Fruit fly (Drosophila melanogaster) whole organism, embryonic: Measurements from ENCODE around the gene Psf2.

Experiments used
- B-H2 ChIP-seq: fragments of 200-800 bp; sonication (Bioruptor generic); optimal IDR thresholded peaks from 2 replicates; lab custom pipeline; 2018; ENCODE audit warnings: missing biosample characterization, mild to moderate bottlenecking, missing genetic modification characterization
- CG12155 ChIP-seq: fragments of 200-800 bp; sonication (Bioruptor generic); optimal IDR thresholded peaks from 3 replicates; lab custom pipeline; 2016; ENCODE audit warnings: missing biosample characterization, missing genetic modification characterization
- CG12236 ChIP-seq: fragments of 200-800 bp; sonication (Bioruptor generic); optimal IDR thresholded peaks from 2 replicates; lab custom pipeline; 2016; ENCODE audit warnings: missing biosample characterization, missing genetic modification characterization
- CG15479 ChIP-seq: fragments of 200-800 bp; sonication (Bioruptor generic); optimal IDR thresholded peaks from 3 replicates; lab custom pipeline; 2019; ENCODE audit warnings: missing biosample characterization, mild to moderate bottlenecking, missing genetic modification characterization, moderate library complexity
- CG15601 ChIP-seq: fragments of 200-800 bp; sonication (Bioruptor generic); optimal IDR thresholded peaks from 3 replicates; lab custom pipeline; 2019; ENCODE audit warnings: missing biosample characterization, mild to moderate bottlenecking, missing genetic modification characterization, moderate library complexity
- CG1832 ChIP-seq: fragments of 200-800 bp; sonication (Bioruptor generic); optimal IDR thresholded peaks from 2 replicates; lab custom pipeline; 2017; ENCODE audit warnings: missing biosample characterization, mild to moderate bottlenecking, missing genetic modification characterization, inconsistent platforms
- CG2120 ChIP-seq: fragments of 200-800 bp; sonication (Bioruptor generic); optimal IDR thresholded peaks from 3 replicates; lab custom pipeline; 2016; ENCODE audit warnings: missing biosample characterization, missing genetic modification characterization
- CG30020 ChIP-seq: fragments of 200-800 bp; optimal IDR thresholded peaks from 2 replicates; lab custom pipeline; 2019; ENCODE audit warnings: missing biosample characterization, mild to moderate bottlenecking, missing genetic modification characterization, moderate library complexity
- CG31388 ChIP-seq: fragments of 200-800 bp; sonication (Bioruptor generic); optimal IDR thresholded peaks from 2 replicates; lab custom pipeline; 2016; ENCODE audit warnings: missing biosample characterization, missing genetic modification characterization
- CG3281 ChIP-seq: fragments of 200-800 bp; sonication (Bioruptor generic); optimal IDR thresholded peaks from 3 replicates; lab custom pipeline; 2017; ENCODE audit warnings: missing biosample characterization, mild to moderate bottlenecking, missing genetic modification characterization
- CG33557 ChIP-seq: fragments of 200-800 bp; sonication (Bioruptor generic); optimal IDR thresholded peaks from 2 replicates; lab custom pipeline; 2019; ENCODE audit warnings: missing biosample characterization, mild to moderate bottlenecking, missing genetic modification characterization, moderate library complexity
- CG3407 ChIP-seq: fragments of 200-800 bp; sonication (Bioruptor generic); optimal IDR thresholded peaks from 2 replicates; lab custom pipeline; 2018; ENCODE audit warnings: missing biosample characterization, mild to moderate bottlenecking, missing genetic modification characterization
- CG4282 ChIP-seq: fragments of 200-800 bp; sonication (Bioruptor generic); optimal IDR thresholded peaks from 2 replicates; lab custom pipeline; 2016; ENCODE audit warnings: missing biosample characterization, missing genetic modification characterization
- CG6765 ChIP-seq: fragments of 200-800 bp; sonication (Bioruptor generic); optimal IDR thresholded peaks from 3 replicates; lab custom pipeline; 2017; ENCODE audit warnings: missing biosample characterization, mild to moderate bottlenecking, missing genetic modification characterization
- CG7963 ChIP-seq: fragments of 200-800 bp; sonication (Bioruptor generic); IDR thresholded peaks from 3 replicates; pipeline ENCODE4 v1.3.6; 2022; ENCODE audit warnings: missing biosample characterization, missing genetic modification characterization; ENCODE audit not compliant: partially characterized antibody
- CG8765 ChIP-seq: fragments of 200-800 bp; sonication (Bioruptor generic); IDR thresholded peaks from 2 replicates; pipeline ENCODE4 v1.3.6; 2022; ENCODE audit warnings: missing biosample characterization, missing genetic modification characterization
- CG9727 ChIP-seq: fragments of 200-800 bp; sonication (Bioruptor generic); optimal IDR thresholded peaks from 3 replicates; lab custom pipeline; 2017; ENCODE audit warnings: missing biosample characterization, mild to moderate bottlenecking, missing genetic modification characterization
- Chrac-16 ChIP-seq: fragments of 200-800 bp; sonication (Bioruptor generic); optimal IDR thresholded peaks from 3 replicates; lab custom pipeline; 2016; ENCODE audit warnings: missing biosample characterization, missing genetic modification characterization
- Dad ChIP-seq: fragments of 200-800 bp; sonication (Bioruptor generic); optimal IDR thresholded peaks from 3 replicates; lab custom pipeline; 2016; ENCODE audit warnings: missing biosample characterization, missing genetic modification characterization
- GATAe ChIP-seq: fragments of 200-800 bp; sonication (Bioruptor generic); conservative IDR thresholded peaks from 2 replicates; pipeline ENCODE4 v1.3.6; 2022; ENCODE audit warnings: missing biosample characterization, missing genetic modification characterization
- Hr39 ChIP-seq: fragments of >200 bp; optimal IDR thresholded peaks from 2 replicates; lab custom pipeline; 2017
- Hr78 ChIP-seq, 2 experiments: fragments of 200-800 bp in 1 of 2; fragments of >200 bp in 1 of 2; sonication (Bioruptor generic) in 1 of 2; optimal IDR thresholded peaks; 2 replicates each; lab custom pipeline; 2017 to 2019; ENCODE audit warnings: missing biosample characterization in 2 of 2, missing genetic modification characterization in 2 of 2, mild to moderate bottlenecking in 1 of 2, moderate library complexity in 1 of 2
- Med ChIP-seq: fragments of 200-800 bp; sonication (Bioruptor generic); peaks from one replicate; lab custom pipeline; 2016; ENCODE audit warnings: missing biosample characterization, missing genetic modification characterization, mild to moderate bottlenecking, inconsistent platforms, moderate library complexity
- Nf-YB ChIP-seq: fragments of 200-800 bp; sonication (Bioruptor generic); optimal IDR thresholded peaks from 3 replicates; lab custom pipeline; 2019; ENCODE audit warnings: missing biosample characterization, mild to moderate bottlenecking, missing genetic modification characterization, moderate library complexity
- Spps ChIP-seq: fragments of 200-800 bp; sonication (Bioruptor generic); optimal IDR thresholded peaks from 2 replicates; lab custom pipeline; 2018; ENCODE audit warnings: missing biosample characterization, mild to moderate bottlenecking, missing genetic modification characterization
- ap ChIP-seq: fragments of 200-800 bp; sonication (Bioruptor generic); IDR thresholded peaks from 2 replicates; pipeline ENCODE4 v1.3.6; 2022; ENCODE audit warnings: missing biosample characterization, missing genetic modification characterization
- az2 ChIP-seq: fragments of 200-800 bp; sonication (Bioruptor generic); optimal IDR thresholded peaks from 3 replicates; lab custom pipeline; 2016; ENCODE audit warnings: missing biosample characterization, missing genetic modification characterization
- cad ChIP-seq: fragments of >200 bp; optimal IDR thresholded peaks from 2 replicates; lab custom pipeline; 2017; ENCODE audit warnings: missing biosample characterization, missing genetic modification characterization
- dimm ChIP-seq: fragments of 200-800 bp; sonication (Bioruptor generic); IDR thresholded peaks from 2 replicates; pipeline ENCODE4 v1.3.6; 2022; ENCODE audit warnings: missing biosample characterization, missing genetic modification characterization
- ftz-f1 ChIP-seq: fragments of 200-800 bp; sonication (Bioruptor generic); optimal IDR thresholded peaks from 2 replicates; lab custom pipeline; 2016; ENCODE audit warnings: missing biosample characterization, missing genetic modification characterization
- gcm2 ChIP-seq: fragments of 200-800 bp; sonication (Bioruptor generic); optimal IDR thresholded peaks from 2 replicates; lab custom pipeline; 2016; ENCODE audit warnings: missing biosample characterization, missing genetic modification characterization
- gsb-n ChIP-seq: fragments of 200-800 bp; sonication (Bioruptor generic); optimal IDR thresholded peaks from 3 replicates; lab custom pipeline; 2018; ENCODE audit warnings: missing biosample characterization, mild to moderate bottlenecking, missing genetic modification characterization
- jing ChIP-seq: fragments of 200-800 bp; sonication (Bioruptor generic); optimal IDR thresholded peaks from 2 replicates; lab custom pipeline; 2018; ENCODE audit warnings: missing biosample characterization, mild to moderate bottlenecking, missing genetic modification characterization
- kni ChIP-seq: fragments of 200-800 bp; sonication (Bioruptor generic); optimal IDR thresholded peaks from 3 replicates; lab custom pipeline; 2017; ENCODE audit warnings: mild to moderate bottlenecking, missing biosample characterization, missing genetic modification reagents, missing genetic modification characterization
- pfk ChIP-seq: fragments of 200-800 bp; sonication (Bioruptor generic); optimal IDR thresholded peaks from 2 replicates; lab custom pipeline; 2018; ENCODE audit warnings: missing biosample characterization, mild to moderate bottlenecking, missing genetic modification characterization, moderate library complexity
- pros ChIP-seq: fragments of 200-800 bp; sonication (Bioruptor generic); optimal IDR thresholded peaks from 3 replicates; lab custom pipeline; 2019; ENCODE audit warnings: missing biosample characterization, mild to moderate bottlenecking, missing genetic modification characterization, moderate library complexity
- sna ChIP-seq: fragments of 200-800 bp; sonication (Bioruptor generic); IDR thresholded peaks from 2 replicates; pipeline ENCODE4 v1.3.6; 2022; ENCODE audit warnings: missing biosample characterization, missing genetic modification characterization; ENCODE audit not compliant: partially characterized antibody
- sqz ChIP-seq: fragments of 200-800 bp; sonication (Bioruptor generic); optimal IDR thresholded peaks from 3 replicates; lab custom pipeline; 2018; ENCODE audit warnings: missing biosample characterization, mild to moderate bottlenecking, missing genetic modification characterization
- stc ChIP-seq: fragments of 200-800 bp; sonication (Bioruptor generic); IDR thresholded peaks from 2 replicates; pipeline ENCODE4 v1.3.6; 2022; ENCODE audit warnings: missing biosample characterization, missing genetic modification characterization
- tin ChIP-seq: fragments of 200-800 bp; sonication (Bioruptor generic); optimal IDR thresholded peaks from 3 replicates; lab custom pipeline; 2016; ENCODE audit warnings: missing biosample characterization, missing genetic modification characterization
- tll ChIP-seq, 2 experiments: fragments of 200-800 bp in 1 of 2; fragments of >200 bp in 1 of 2; sonication (Bioruptor generic) in 1 of 2; optimal IDR thresholded peaks; 2 replicates each; lab custom pipeline; 2017 to 2019; ENCODE audit warnings: missing biosample characterization in 2 of 2, missing genetic modification characterization in 2 of 2, mild to moderate bottlenecking in 1 of 2, moderate library complexity in 1 of 2
- tna ChIP-seq: fragments of 200-800 bp; sonication (Bioruptor generic); IDR thresholded peaks from 2 replicates; pipeline ENCODE4 v1.3.6; 2022; ENCODE audit warnings: missing biosample characterization, missing genetic modification characterization; ENCODE audit not compliant: partially characterized antibody
- ttk ChIP-seq: fragments of 200-800 bp; sonication (Bioruptor generic); IDR thresholded peaks from 2 replicates; pipeline ENCODE4 v2.1.2; 2022; ENCODE audit warnings: missing biosample characterization, missing genetic modification characterization
- tup ChIP-seq: fragments of 200-800 bp; sonication (Bioruptor generic); optimal IDR thresholded peaks from 2 replicates; lab custom pipeline; 2016; ENCODE audit warnings: missing biosample characterization, mild to moderate bottlenecking, missing genetic modification characterization, moderate library complexity
- twi ChIP-seq: fragments of 200-800 bp; optimal IDR thresholded peaks from 2 replicates; lab custom pipeline; 2019; ENCODE audit warnings: missing biosample characterization, mild to moderate bottlenecking, missing genetic modification characterization, moderate library complexity
- z ChIP-seq: fragments of 200-800 bp; sonication (Bioruptor generic); IDR thresholded peaks from 3 replicates; pipeline ENCODE4 v1.3.6; 2022; ENCODE audit warnings: missing biosample characterization, missing genetic modification characterization
- zen ChIP-seq: fragments of 200-800 bp; sonication (Bioruptor generic); optimal IDR thresholded peaks from 3 replicates; lab custom pipeline; 2018; ENCODE audit warnings: missing biosample characterization, mild to moderate bottlenecking, missing genetic modification characterization, moderate library complexity

Psf2 gene

DNA sequence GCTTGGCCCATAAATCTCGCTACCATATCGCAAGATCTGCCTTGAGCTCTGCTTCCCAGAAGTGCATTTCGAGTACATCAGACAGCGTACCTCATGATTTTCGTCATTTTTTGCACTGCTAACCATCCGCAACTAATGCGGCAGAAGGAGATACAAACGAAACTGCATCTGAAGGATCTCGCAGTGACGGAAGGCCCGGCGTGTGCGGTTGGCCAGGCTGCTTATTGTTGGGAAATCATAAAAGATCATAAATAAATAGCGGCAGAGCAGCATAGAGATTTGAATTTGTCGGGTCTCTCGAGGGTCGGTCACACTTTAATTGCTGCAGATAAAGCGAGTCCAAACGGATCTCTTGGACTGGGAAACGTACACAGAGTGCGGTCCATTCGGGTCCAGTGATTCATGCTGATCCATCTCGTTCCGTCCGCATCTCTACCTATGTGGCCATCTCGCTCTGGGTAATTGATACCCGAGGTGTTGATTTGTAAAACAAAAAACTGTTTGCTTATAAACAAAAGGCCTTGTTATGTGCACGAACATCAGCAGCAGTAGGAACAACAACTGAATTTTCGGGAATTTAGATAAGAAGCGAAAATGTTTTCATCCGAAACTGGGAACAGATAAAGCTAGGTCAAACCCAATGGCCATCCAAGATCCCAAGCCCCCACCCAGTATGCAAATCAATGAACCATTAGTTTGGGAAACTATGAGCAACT lies 18.4 kb downstream of the Psf2 start (continued):
- TF ChIP-seq CG7963 (GFP tag; lab: Robert Waterston, UW) (no peak), Hr78 (GFP tag; optimal IDR thresholded peaks at IDR 0.05; lab: Kevin White, UChicago) (peak in 1 of 2 experiments; percentile 29), jing (GFP tag; lab: Kevin White, UChicago) (no peak), CG33557 (GFP tag; lab: Kevin White, UChicago) (no peak)

DNA sequence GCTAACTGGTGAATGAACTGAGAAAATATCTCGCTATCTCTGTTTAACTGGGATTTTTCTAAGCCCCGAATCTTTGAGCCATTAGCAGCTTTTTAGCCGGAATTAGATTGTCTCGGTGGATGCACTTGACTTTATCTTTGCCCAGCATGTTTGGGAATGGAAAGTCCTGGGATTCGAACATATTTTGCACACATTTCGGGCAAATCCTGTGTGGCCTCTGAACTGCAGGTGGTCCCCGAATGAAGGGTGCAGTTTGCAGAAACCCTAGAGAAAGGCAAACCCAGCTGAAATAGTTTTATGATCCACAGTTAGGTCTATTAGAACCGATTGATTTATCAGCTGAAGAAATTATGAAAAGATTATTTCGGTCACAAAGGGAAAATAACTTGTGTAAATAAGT lies 20.5 kb downstream of the Psf2 start:
- peak; percentile 88 for TF ChIP-seq zen
- no peak for TF ChIP-seq CG8765 (GFP tag; lab: Robert Waterston, UW)
- peak; percentile 95 for TF ChIP-seq CG15479 (GFP tag; lab: Kevin White, UChicago)
- no peak for TF ChIP-seq ftz-f1
- no peak for TF ChIP-seq tna (GFP tag; lab: Robert Waterston, UW)
- no peak for TF ChIP-seq Spps (tag; lab: Kevin White, UChicago)
- peak; percentile 88 for TF ChIP-seq twi (tag; lab: Kevin White, UChicago)
- TF ChIP-seq gcm2 (GFP tag; lab: Kevin White, UChicago): no peak
- TF ChIP-seq B-H2 (GFP tag; lab: Kevin White, UChicago): no peak
- no peak for TF ChIP-seq CG12236 (GFP tag; lab: Kevin White, UChicago)
- TF ChIP-seq cad (GFP tag; lab: Kevin White, UChicago): peak; percentile 68
- TF ChIP-seq Dad (GFP tag; lab: Kevin White, UChicago): no peak
- TF ChIP-seq tll (GFP tag; optimal IDR thresholded peaks at IDR 0.05; lab: Kevin White, UChicago): peak in 1 of 2 experiments; percentile 86
- TF ChIP-seq CG3281 (GFP tag; lab: Kevin White, UChicago): no peak
- TF ChIP-seq z (GFP tag; lab: Robert Waterston, UW): no peak
- TF ChIP-seq CG30020 (tag; lab: Kevin White, UChicago): no peak
- no peak for TF ChIP-seq Chrac-16 (GFP tag; lab: Kevin White, UChicago)
- TF ChIP-seq gsb-n (tag; lab: Kevin White, UChicago): no peak
- no peak for TF ChIP-seq ap (GFP tag; lab: Robert Waterston, UW)
- TF ChIP-seq CG6765 (GFP tag; lab: Kevin White, UChicago): no peak
- TF ChIP-seq CG4282 (GFP tag; lab: Kevin White, UChicago): no peak
- TF ChIP-seq CG12155 (GFP tag; lab: Kevin White, UChicago): no peak
- no peak for TF ChIP-seq pros (GFP tag; lab: Kevin White, UChicago)
- TF ChIP-seq GATAe (GFP tag; lab: Robert Waterston, UW): no peak
- TF ChIP-seq pfk (GFP tag; lab: Kevin White, UChicago): no peak
- TF ChIP-seq CG3407 (GFP tag; lab: Kevin White, UChicago): no peak

DNA sequence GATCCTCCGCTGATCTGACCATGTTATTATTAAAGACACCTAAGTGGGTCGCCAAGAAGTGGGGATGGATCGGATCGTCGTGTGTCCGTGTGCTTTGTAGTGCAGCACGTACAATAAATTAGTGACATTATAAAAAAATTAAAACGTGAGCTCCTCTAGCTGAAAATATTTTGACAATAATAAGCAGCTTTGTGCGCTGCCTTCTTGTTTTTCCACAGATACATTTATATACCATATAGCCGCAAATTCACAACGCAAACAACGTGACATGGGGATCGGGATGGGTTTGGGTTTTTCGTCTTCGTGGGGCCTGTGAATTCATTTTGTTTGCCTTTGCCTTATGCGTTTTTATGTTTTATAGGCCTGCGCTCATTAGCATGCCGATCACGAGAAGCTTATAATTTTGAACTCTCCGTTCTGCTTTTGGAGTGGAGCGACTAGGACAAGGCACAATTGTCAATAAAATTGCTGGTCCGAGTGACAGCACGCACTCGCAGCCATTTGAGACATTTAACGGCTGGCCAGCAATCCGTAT lies 21.3 kb downstream of the Psf2 start:
- TF ChIP-seq CG1832 (GFP tag; lab: Kevin White, UChicago) (no peak), CG31388 (GFP tag; lab: Kevin White, UChicago) (no peak), stc (no peak), Hr39 (lab: Kevin White, UChicago) (no peak), Nf-YB (no peak), dimm (GFP tag; lab: Robert Waterston, UW) (no peak), Med (GFP tag; lab: Kevin White, UChicago) (peak; percentile 2), CG9727 (no peak), kni (peak; percentile 88), ttk (no peak), tin (GFP tag; lab: Kevin White, UChicago) (no peak), CG2120 (GFP tag; lab: Kevin White, UChicago) (no peak), tup (no peak), sqz (GFP tag; lab: Kevin White, UChicago) (no peak), CG15601 (tag; lab: Kevin White, UChicago) (no peak), sna (GFP tag; lab: Robert Waterston, UW) (no peak), az2 (no peak)
